Fruit fly (Drosophila melanogaster) whole organism, embryonic: ENCODE results near the gene Tsp74F.

Source experiments
- Adf1 ChIP-seq: fragments of 200-800 bp; sonication (Bioruptor generic); IDR thresholded peaks from 2 replicates; pipeline ENCODE4 v1.3.6; 2022; ENCODE audit warnings: missing biosample characterization, missing genetic modification characterization
- BEAF-32 ChIP-seq: fragments of 200-800 bp; sonication (Bioruptor generic); optimal IDR thresholded peaks from 3 replicates; lab custom pipeline; 2017; ENCODE audit warnings: missing biosample characterization, missing genetic modification characterization, mild to moderate bottlenecking, moderate library complexity, missing genetic modification reagents
- CG10209 ChIP-seq: fragments of 200-800 bp; sonication (Bioruptor generic); optimal IDR thresholded peaks from 3 replicates; lab custom pipeline; 2017; ENCODE audit warnings: missing biosample characterization, mild to moderate bottlenecking, missing genetic modification characterization, missing genetic modification reagents
- CG10431 ChIP-seq: fragments of 200-800 bp; sonication (Bioruptor generic); optimal IDR thresholded peaks from 3 replicates; lab custom pipeline; 2018; ENCODE audit warnings: missing biosample characterization, mild to moderate bottlenecking, missing genetic modification characterization
- CG11085 ChIP-seq: fragments of 200-800 bp; sonication (Bioruptor generic); IDR thresholded peaks from 2 replicates; pipeline ENCODE4 v1.3.6; 2022; ENCODE audit warnings: missing biosample characterization, missing genetic modification characterization
- CG11695 ChIP-seq: fragments of 200-800 bp; sonication (Bioruptor generic); IDR thresholded peaks from 3 replicates; pipeline ENCODE4 v1.3.6; 2022; ENCODE audit warnings: missing biosample characterization, missing genetic modification characterization
- CG12769 ChIP-seq: fragments of 200-800 bp; sonication (Bioruptor generic); optimal IDR thresholded peaks from 2 replicates; lab custom pipeline; 2019; ENCODE audit warnings: missing biosample characterization, mild to moderate bottlenecking, missing genetic modification characterization, moderate library complexity
- CG15269 ChIP-seq: fragments of 200-800 bp; sonication (Bioruptor generic); optimal IDR thresholded peaks from 2 replicates; lab custom pipeline; 2018; ENCODE audit warnings: missing biosample characterization, mild to moderate bottlenecking, missing genetic modification characterization, moderate library complexity
- CG17186 ChIP-seq: fragments of 200-800 bp; sonication (Bioruptor generic); optimal IDR thresholded peaks from 3 replicates; lab custom pipeline; 2017; ENCODE audit warnings: missing biosample characterization, missing genetic modification reagents, missing genetic modification characterization
- CG17385 ChIP-seq: fragments of 200-800 bp; sonication (Bioruptor generic); optimal IDR thresholded peaks from 3 replicates; lab custom pipeline; 2018; ENCODE audit warnings: missing biosample characterization, mild to moderate bottlenecking, missing genetic modification characterization
- CG17612 ChIP-seq: fragments of 200-800 bp; sonication (Bioruptor generic); IDR thresholded peaks from 2 replicates; pipeline ENCODE4 v1.3.6; 2022; ENCODE audit warnings: missing biosample characterization, missing genetic modification characterization
- CG30403 ChIP-seq: fragments of 200-800 bp; sonication (Bioruptor generic); optimal IDR thresholded peaks from 3 replicates; lab custom pipeline; 2016; ENCODE audit warnings: missing biosample characterization, missing genetic modification characterization
- CG32532 ChIP-seq: fragments of 200-800 bp; sonication (Bioruptor generic); IDR thresholded peaks from 2 replicates; pipeline ENCODE4 v1.3.6; 2022; ENCODE audit warnings: missing biosample characterization, missing genetic modification characterization
- CG3281 ChIP-seq: fragments of 200-800 bp; sonication (Bioruptor generic); optimal IDR thresholded peaks from 3 replicates; lab custom pipeline; 2017; ENCODE audit warnings: missing biosample characterization, mild to moderate bottlenecking, missing genetic modification characterization
- CG33213 ChIP-seq: fragments of 200-800 bp; sonication (Bioruptor generic); optimal IDR thresholded peaks from 3 replicates; lab custom pipeline; 2016; ENCODE audit warnings: missing biosample characterization, missing genetic modification characterization
- CG34422 ChIP-seq: fragments of 200-800 bp; sonication (Bioruptor generic); IDR thresholded peaks from 3 replicates; pipeline ENCODE4 v1.3.6; 2022; ENCODE audit warnings: missing biosample characterization, missing genetic modification characterization
- CG6272 ChIP-seq: fragments of 200-800 bp; sonication (Bioruptor generic); IDR thresholded peaks from 2 replicates; pipeline ENCODE4 v1.3.6; 2022; ENCODE audit warnings: missing biosample characterization, missing genetic modification characterization
- CG8359 ChIP-seq: fragments of 200-800 bp; sonication (Bioruptor generic); optimal IDR thresholded peaks from 2 replicates; lab custom pipeline; 2017; ENCODE audit warnings: missing biosample characterization, mild to moderate bottlenecking, missing genetic modification characterization, borderline replicate concordance
- CG9215 ChIP-seq: fragments of 200-800 bp; sonication (Bioruptor generic); IDR thresholded peaks from 2 replicates; pipeline ENCODE4 v1.3.6; 2022; ENCODE audit warnings: missing biosample characterization, missing genetic modification characterization
- Dp ChIP-seq: fragments of 200-800 bp; sonication (Bioruptor generic); optimal IDR thresholded peaks from 2 replicates; lab custom pipeline; 2018; ENCODE audit warnings: missing biosample characterization, mild to moderate bottlenecking, missing genetic modification characterization, moderate library complexity
- Dref ChIP-seq: fragments of 200-800 bp; sonication (Bioruptor generic); IDR thresholded peaks from 2 replicates; pipeline ENCODE4 v1.3.6; 2022; ENCODE audit warnings: missing biosample characterization, missing genetic modification characterization
- Gug ChIP-seq: fragments of 200-800 bp; sonication (Bioruptor generic); IDR thresholded peaks from 4 replicates; pipeline ENCODE4 v1.3.6; 2022; ENCODE audit warnings: missing biosample characterization, missing genetic modification characterization
- HLH4C ChIP-seq: fragments of 200-800 bp; sonication (Bioruptor generic); IDR thresholded peaks from 3 replicates; pipeline ENCODE4 v1.3.6; 2022; ENCODE audit warnings: missing biosample characterization, missing genetic modification characterization; ENCODE audit not compliant: partially characterized antibody
- HmgD ChIP-seq: fragments of 200-800 bp; sonication (Bioruptor generic); optimal IDR thresholded peaks from 3 replicates; lab custom pipeline; 2016; ENCODE audit warnings: missing biosample characterization, missing genetic modification characterization
- HmgZ ChIP-seq: fragments of 200-800 bp; sonication (Bioruptor generic); optimal IDR thresholded peaks from 2 replicates; lab custom pipeline; 2018; ENCODE audit warnings: missing biosample characterization, mild to moderate bottlenecking, missing genetic modification characterization
- Hsf ChIP-seq: fragments of 200-800 bp; sonication (Bioruptor generic); optimal IDR thresholded peaks from 3 replicates; lab custom pipeline; 2016; ENCODE audit warnings: missing biosample characterization, missing genetic modification characterization
- Jarid2 ChIP-seq: fragments of 200-800 bp; sonication (Bioruptor generic); optimal IDR thresholded peaks from 3 replicates; lab custom pipeline; 2017; ENCODE audit warnings: mild to moderate bottlenecking, missing biosample characterization, missing genetic modification reagents, missing genetic modification characterization
- MBD-R2 ChIP-seq: fragments of 200-800 bp; sonication (Bioruptor generic); IDR thresholded peaks from 2 replicates; pipeline ENCODE4 v1.3.6; 2022; ENCODE audit warnings: missing biosample characterization, missing genetic modification characterization
- NC2α ChIP-seq: fragments of 200-800 bp; sonication (Bioruptor generic); optimal IDR thresholded peaks from 2 replicates; lab custom pipeline; 2016; ENCODE audit warnings: missing biosample characterization, missing genetic modification characterization
- Rfx ChIP-seq: fragments of 200-800 bp; sonication (Bioruptor generic); IDR thresholded peaks from 2 replicates; pipeline ENCODE4 v1.3.6; 2022; ENCODE audit warnings: missing biosample characterization, missing genetic modification characterization
- ab ChIP-seq: fragments of 200-800 bp; sonication (Bioruptor generic); optimal IDR thresholded peaks from 2 replicates; lab custom pipeline; 2016; ENCODE audit warnings: missing biosample characterization, missing genetic modification characterization
- ac ChIP-seq: fragments of 200-800 bp; sonication (Bioruptor generic); optimal IDR thresholded peaks from 3 replicates; lab custom pipeline; 2017; ENCODE audit warnings: missing biosample characterization, mild to moderate bottlenecking, missing genetic modification characterization
- al ChIP-seq: fragments of 200-800 bp; sonication (Bioruptor generic); IDR thresholded peaks from 2 replicates; pipeline ENCODE4 v1.3.6; 2022; ENCODE audit warnings: missing biosample characterization, missing genetic modification characterization
- ara ChIP-seq: fragments of 200-800 bp; sonication (Bioruptor generic); IDR thresholded peaks from 2 replicates; pipeline ENCODE4 v1.3.6; 2022; ENCODE audit warnings: missing biosample characterization, missing genetic modification characterization
- ash1 ChIP-seq: fragments of 200-800 bp; sonication (Bioruptor generic); optimal IDR thresholded peaks from 2 replicates; lab custom pipeline; 2018; ENCODE audit warnings: missing biosample characterization, mild to moderate bottlenecking, missing genetic modification characterization
- bbx ChIP-seq: fragments of 200-800 bp; sonication (Bioruptor generic); IDR thresholded peaks from 2 replicates; pipeline ENCODE4 v1.3.6; 2022; ENCODE audit warnings: missing biosample characterization, missing genetic modification characterization; ENCODE audit not compliant: partially characterized antibody
- da ChIP-seq: fragments of 200-800 bp; sonication (Bioruptor generic); optimal IDR thresholded peaks from 2 replicates; lab custom pipeline; 2016; ENCODE audit warnings: missing biosample characterization, missing genetic modification characterization
- ftz-f1 ChIP-seq: fragments of 200-800 bp; sonication (Bioruptor generic); optimal IDR thresholded peaks from 2 replicates; lab custom pipeline; 2016; ENCODE audit warnings: missing biosample characterization, missing genetic modification characterization
- gce ChIP-seq: fragments of 200-800 bp; sonication (Bioruptor generic); IDR thresholded peaks from 3 replicates; pipeline ENCODE4 v1.3.6; 2022; ENCODE audit warnings: missing biosample characterization, missing genetic modification characterization
- gcm ChIP-seq: fragments of 200-800 bp; sonication (Bioruptor generic); optimal IDR thresholded peaks from 2 replicates; lab custom pipeline; 2019; ENCODE audit warnings: missing biosample characterization, mild to moderate bottlenecking, missing genetic modification characterization, moderate library complexity
- lmd ChIP-seq: fragments of 200-800 bp; sonication (Bioruptor generic); IDR thresholded peaks from 2 replicates; pipeline ENCODE4 v1.3.6; 2022; ENCODE audit warnings: missing biosample characterization, missing genetic modification characterization
- lov ChIP-seq, 2 experiments: fragments of 200-800 bp in 1 of 2; fragments of >200 bp in 1 of 2; sonication (Bioruptor generic) in 1 of 2; IDR thresholded peaks in 1 of 2; optimal IDR thresholded peaks in 1 of 2; 2 replicates in 1 of 2; 3 replicates in 1 of 2; pipeline versions ENCODE4 v1.3.6 to Lab custom; 2017 to 2022; ENCODE audit warnings: missing biosample characterization in 1 of 2, missing genetic modification characterization in 1 of 2
- mirr ChIP-seq: fragments of 200-800 bp; sonication (Bioruptor generic); optimal IDR thresholded peaks from 3 replicates; lab custom pipeline; 2018; ENCODE audit warnings: missing biosample characterization, mild to moderate bottlenecking, missing genetic modification characterization
- nerfin-1 ChIP-seq: fragments of 200-800 bp; sonication (Bioruptor generic); optimal IDR thresholded peaks from 3 replicates; lab custom pipeline; 2019; ENCODE audit warnings: missing biosample characterization, mild to moderate bottlenecking, missing genetic modification characterization, moderate library complexity
- nerfin-2 ChIP-seq: fragments of 200-800 bp; sonication (Bioruptor generic); IDR thresholded peaks from 2 replicates; pipeline ENCODE4 v1.3.6; 2022; ENCODE audit warnings: missing biosample characterization, missing genetic modification characterization; ENCODE audit not compliant: partially characterized antibody
- sd ChIP-seq: fragments of 200-800 bp; sonication (Bioruptor generic); optimal IDR thresholded peaks from 3 replicates; lab custom pipeline; 2018; ENCODE audit warnings: missing biosample characterization, mild to moderate bottlenecking, missing genetic modification characterization, moderate library complexity
- sob ChIP-seq: fragments of 200-800 bp; sonication (Bioruptor generic); IDR thresholded peaks from 2 replicates; pipeline ENCODE4 v1.3.6; 2022; ENCODE audit warnings: missing biosample characterization, missing genetic modification characterization
- wek ChIP-seq: fragments of 200-800 bp; sonication (Bioruptor generic); optimal IDR thresholded peaks from 3 replicates; lab custom pipeline; 2018; ENCODE audit warnings: missing biosample characterization, mild to moderate bottlenecking, missing genetic modification characterization, moderate library complexity
- zen ChIP-seq: fragments of 200-800 bp; sonication (Bioruptor generic); optimal IDR thresholded peaks from 3 replicates; lab custom pipeline; 2018; ENCODE audit warnings: missing biosample characterization, mild to moderate bottlenecking, missing genetic modification characterization, moderate library complexity
- zen2 ChIP-seq: fragments of 200-800 bp; sonication (Bioruptor generic); IDR thresholded peaks from 3 replicates; pipeline ENCODE4 v1.3.6; 2022; ENCODE audit warnings: missing biosample characterization, missing genetic modification characterization; ENCODE audit not compliant: partially characterized antibody

Tsp74F gene

DNA sequence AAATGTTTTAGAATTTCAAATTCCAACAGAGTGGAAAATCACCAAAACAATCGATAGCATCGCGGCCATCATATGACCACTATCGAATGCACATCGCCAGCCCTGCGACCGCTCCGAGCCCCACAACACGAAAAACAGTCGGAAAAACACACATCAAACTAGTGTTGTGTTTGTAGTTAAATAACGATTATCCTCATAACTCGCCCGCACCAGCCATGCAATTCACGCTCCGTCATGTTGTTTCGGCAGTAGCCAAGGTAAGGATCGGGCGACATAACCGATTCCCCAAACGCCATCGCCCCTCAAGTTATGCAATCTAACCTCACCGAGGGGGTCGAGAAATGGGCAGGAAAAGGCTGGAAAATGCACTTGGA is 48.7 kb downstream of the Tsp74F start (continued):
- TF ChIP-seq sob (peak; percentile 62), CG17385 (GFP tag; lab: Kevin White, UChicago) (no peak), NC2α (no peak), CG34422 (peak; percentile 66), nerfin-2 (peak; percentile 68), CG11085 (GFP tag; lab: Robert Waterston, UW) (peak; percentile 24; the same call in 1 of the 2 replicates), BEAF-32 (no peak), CG17186 (GFP tag; lab: Kevin White, UChicago) (no peak), ftz-f1 (GFP tag; lab: Kevin White, UChicago) (peak; percentile 75), bbx (GFP tag; lab: Robert Waterston, UW) (peak; percentile 85), CG30403 (GFP tag; lab: Kevin White, UChicago) (no peak), CG17612 (no peak), mirr (no peak), HmgD (GFP tag; lab: Kevin White, UChicago) (no peak), CG3281 (no peak), CG9215 (no peak; the same call in 1 of the 2 replicates), lmd (no peak; the same call in 1 of the 2 replicates), HLH4C (peak; percentile 40; the same call in 2 of the 3 replicates), Adf1 (GFP tag; lab: Robert Waterston, UW) (no peak), zen2 (GFP tag; lab: Robert Waterston, UW) (peak; percentile 65), ara (GFP tag; lab: Robert Waterston, UW) (no peak), MBD-R2 (peak; percentile 29; the same call in 1 of the 2 replicates), HmgZ (tag; lab: Kevin White, UChicago) (peak; percentile 15), zen (tag; lab: Kevin White, UChicago) (no peak), Dref (GFP tag; lab: Robert Waterston, UW) (peak; percentile 74), CG8359 (no peak), Jarid2 (no peak), nerfin-1 (tag; lab: Kevin White, UChicago) (no peak), CG11695 (GFP tag; lab: Robert Waterston, UW) (no peak), gce (GFP tag; lab: Robert Waterston, UW) (no peak), sd (no peak), CG10431 (GFP tag; lab: Kevin White, UChicago) (no peak), ash1 (GFP tag; lab: Kevin White, UChicago) (no peak), al (GFP tag; lab: Robert Waterston, UW) (0 out of 2 replicates have a peak, but pooled peaks have one; percentile 23), lov (optimal IDR thresholded peaks at IDR 0.05; lab: Kevin White, UChicago) (no peak), lov (GFP tag; IDR thresholded peaks at IDR 0.05; lab: Robert Waterston, UW) (no peak), CG6272 (GFP tag; lab: Robert Waterston, UW) (no peak), CG10209 (GFP tag; lab: Kevin White, UChicago) (no peak), Hsf (peak; percentile 5), CG15269 (tag; lab: Kevin White, UChicago) (no peak), CG33213 (GFP tag; lab: Kevin White, UChicago) (no peak), ab (GFP tag; lab: Kevin White, UChicago) (no peak), Dp (GFP tag; lab: Kevin White, UChicago) (peak; percentile 30), Rfx (GFP tag; lab: Robert Waterston, UW) (peak; percentile 63; the same call in 1 of the 2 replicates), ac (GFP tag; lab: Kevin White, UChicago) (no peak), wek (GFP tag; lab: Kevin White, UChicago) (no peak), da (GFP tag; lab: Kevin White, UChicago) (no peak), gcm (no peak), Gug (GFP tag; lab: Robert Waterston, UW) (peak; percentile 38; the same call in 1 of the 4 replicates), CG32532 (peak; percentile 32), CG12769 (tag; lab: Kevin White, UChicago) (no peak)
